Worm (Caenorhabditis elegans): Measurements from ENCODE around the gene T12G3.6.

- TF ChIP-seq him-1 (tag; optimal IDR thresholded peaks at IDR 0.05) = no peak
- TF ChIP-seq dao-5 (tag; optimal IDR thresholded peaks at IDR 0.05) = no peak
Measured at ce11 chrIV:12029722-12030182, 1.3 kb downstream of the T12G3.6 start, which contains the start of gene T12G3.11.
